Fruit fly (Drosophila melanogaster) whole organism, embryonic: ENCODE data around the gene BtbVII.

ENCODE experiments used
- Abd-B ChIP-seq: fragments of 200-800 bp; sonication (Bioruptor generic); optimal IDR thresholded peaks from 2 replicates; lab custom pipeline; 2018; ENCODE audit warnings: missing biosample characterization, mild to moderate bottlenecking, missing genetic modification characterization, moderate library complexity
- Atf-2 ChIP-seq: fragments of 200-800 bp; sonication (Bioruptor generic); optimal IDR thresholded peaks from 2 replicates; lab custom pipeline; 2016; ENCODE audit warnings: missing biosample characterization, missing genetic modification characterization
- CG10431 ChIP-seq: fragments of 200-800 bp; sonication (Bioruptor generic); optimal IDR thresholded peaks from 3 replicates; lab custom pipeline; 2018; ENCODE audit warnings: missing biosample characterization, mild to moderate bottlenecking, missing genetic modification characterization
- CG10959 ChIP-seq: fragments of 200-800 bp; sonication (Bioruptor generic); IDR thresholded peaks from 2 replicates; pipeline ENCODE4 v1.3.6; 2022; ENCODE audit warnings: missing biosample characterization, missing genetic modification characterization
- CG10979 ChIP-seq: fragments of 200-800 bp; sonication (Bioruptor generic); optimal IDR thresholded peaks from 2 replicates; lab custom pipeline; 2018; ENCODE audit warnings: missing biosample characterization, mild to moderate bottlenecking, missing genetic modification characterization, moderate library complexity
- CG11247 ChIP-seq: fragments of 200-800 bp; sonication (Bioruptor generic); IDR thresholded peaks from 2 replicates; pipeline ENCODE4 v1.3.6; 2022; ENCODE audit warnings: missing biosample characterization, missing genetic modification characterization
- CG11398 ChIP-seq: fragments of 200-800 bp; sonication (Bioruptor generic); optimal IDR thresholded peaks from 2 replicates; lab custom pipeline; 2016; ENCODE audit warnings: missing biosample characterization, missing genetic modification characterization
- CG11696 ChIP-seq: fragments of 200-800 bp; sonication (Bioruptor generic); IDR thresholded peaks from 2 replicates; pipeline ENCODE4 v1.3.6; 2022; ENCODE audit warnings: missing biosample characterization, missing genetic modification characterization
- CG12219 ChIP-seq: fragments of 200-800 bp; sonication (Bioruptor generic); optimal IDR thresholded peaks from 3 replicates; lab custom pipeline; 2018; ENCODE audit warnings: missing biosample characterization, mild to moderate bottlenecking, missing genetic modification characterization
- CG12769 ChIP-seq: fragments of 200-800 bp; sonication (Bioruptor generic); optimal IDR thresholded peaks from 2 replicates; lab custom pipeline; 2019; ENCODE audit warnings: missing biosample characterization, mild to moderate bottlenecking, missing genetic modification characterization, moderate library complexity
- CG14965 ChIP-seq: fragments of 200-800 bp; sonication (Bioruptor generic); optimal IDR thresholded peaks from 2 replicates; lab custom pipeline; 2016; ENCODE audit warnings: missing biosample characterization, missing genetic modification characterization, borderline replicate concordance
- CG17912 ChIP-seq: fragments of 200-800 bp; sonication (Bioruptor generic); optimal IDR thresholded peaks from 2 replicates; lab custom pipeline; 2018; ENCODE audit warnings: missing biosample characterization, mild to moderate bottlenecking, missing genetic modification characterization
- CG1832 ChIP-seq: fragments of 200-800 bp; sonication (Bioruptor generic); optimal IDR thresholded peaks from 2 replicates; lab custom pipeline; 2017; ENCODE audit warnings: missing biosample characterization, mild to moderate bottlenecking, missing genetic modification characterization, inconsistent platforms
- CG3163 ChIP-seq: fragments of 200-800 bp; sonication (Bioruptor generic); optimal IDR thresholded peaks from 3 replicates; lab custom pipeline; 2016; ENCODE audit warnings: missing biosample characterization, missing genetic modification characterization
- CG3281 ChIP-seq: fragments of 200-800 bp; sonication (Bioruptor generic); optimal IDR thresholded peaks from 3 replicates; lab custom pipeline; 2017; ENCODE audit warnings: missing biosample characterization, mild to moderate bottlenecking, missing genetic modification characterization
- CG34224 ChIP-seq: fragments of 200-800 bp; sonication (Bioruptor generic); IDR thresholded peaks from 3 replicates; pipeline ENCODE4 v1.3.6; 2022; ENCODE audit warnings: missing biosample characterization, missing genetic modification characterization; ENCODE audit not compliant: partially characterized antibody
- CG3726 ChIP-seq: fragments of 200-800 bp; sonication (Bioruptor generic); IDR thresholded peaks from 3 replicates; pipeline ENCODE4, ENCODE4 v1.3.6; 2022; ENCODE audit warnings: missing biosample characterization, missing genetic modification characterization
- CG4360 ChIP-seq: fragments of 200-800 bp; sonication (Bioruptor generic); IDR thresholded peaks from 2 replicates; pipeline ENCODE4 v1.3.6; 2022; ENCODE audit warnings: missing biosample characterization, missing genetic modification characterization
- CG5953 ChIP-seq: fragments of 200-800 bp; sonication (Bioruptor generic); IDR thresholded peaks from 2 replicates; pipeline ENCODE4 v1.3.6; 2022; ENCODE audit warnings: missing biosample characterization, missing genetic modification characterization
- CG6254 ChIP-seq: fragments of 200-800 bp; sonication (Bioruptor generic); optimal IDR thresholded peaks from 3 replicates; lab custom pipeline; 2017; ENCODE audit warnings: mild to moderate bottlenecking, missing biosample characterization, missing genetic modification reagents, missing genetic modification characterization
- CG9437 ChIP-seq: fragments of 200-800 bp; sonication (Bioruptor generic); optimal IDR thresholded peaks from 2 replicates; lab custom pipeline; 2018; ENCODE audit warnings: missing biosample characterization, mild to moderate bottlenecking, missing genetic modification characterization
- CG9876 ChIP-seq: fragments of 200-800 bp; sonication (Bioruptor generic); optimal IDR thresholded peaks from 2 replicates; lab custom pipeline; 2016; ENCODE audit warnings: missing biosample characterization, missing genetic modification characterization
- CoRest ChIP-seq: fragments of 200-800 bp; sonication (Bioruptor generic); optimal IDR thresholded peaks from 3 replicates; lab custom pipeline; 2018; ENCODE audit warnings: missing biosample characterization, mild to moderate bottlenecking, missing genetic modification characterization, moderate library complexity
- Dfd ChIP-seq, 2 experiments: fragments of >200 bp; optimal IDR thresholded peaks; 2 replicates each; lab custom pipeline; 2017; ENCODE audit warnings: missing biosample characterization in 2 of 2, missing genetic modification characterization in 2 of 2
- Dll ChIP-seq: fragments of 200-800 bp; sonication (Bioruptor generic); IDR thresholded peaks from 4 replicates; pipeline ENCODE4 v1.3.6; 2022; ENCODE audit warnings: missing biosample characterization, missing genetic modification characterization; ENCODE audit not compliant: partially characterized antibody
- HLH54F ChIP-seq: fragments of 200-800 bp; sonication (Bioruptor generic); optimal IDR thresholded peaks from 3 replicates; lab custom pipeline; 2016; ENCODE audit warnings: missing biosample characterization, missing genetic modification characterization
- Hmr ChIP-seq: fragments of 200-800 bp; sonication (Bioruptor generic); optimal IDR thresholded peaks from 3 replicates; lab custom pipeline; 2017; ENCODE audit warnings: mild to moderate bottlenecking, missing biosample characterization, missing genetic modification reagents, missing genetic modification characterization
- Mad ChIP-seq: fragments of 200-800 bp; sonication (Bioruptor generic); optimal IDR thresholded peaks from 2 replicates; lab custom pipeline; 2016; ENCODE audit warnings: missing biosample characterization, missing genetic modification characterization
- Mes4 ChIP-seq: fragments of 200-800 bp; sonication (Bioruptor generic); optimal IDR thresholded peaks from 2 replicates; lab custom pipeline; 2016; ENCODE audit warnings: missing biosample characterization, missing genetic modification characterization
- Nf-YC ChIP-seq: fragments of 200-800 bp; optimal IDR thresholded peaks from 3 replicates; lab custom pipeline; 2019; ENCODE audit warnings: missing biosample characterization, mild to moderate bottlenecking, missing genetic modification characterization, moderate library complexity
- Optix ChIP-seq: fragments of 200-800 bp; sonication (Bioruptor generic); IDR thresholded peaks from 3 replicates; pipeline ENCODE4 v1.3.6; 2022; ENCODE audit warnings: missing biosample characterization, missing genetic modification characterization
- Sin3A ChIP-seq: fragments of >200 bp; optimal IDR thresholded peaks from 2 replicates; lab custom pipeline; 2018
- Six4 ChIP-seq: fragments of 200-800 bp; sonication (Bioruptor generic); optimal IDR thresholded peaks from 2 replicates; lab custom pipeline; 2016; ENCODE audit warnings: missing biosample characterization, missing genetic modification characterization
- Vsx1 ChIP-seq: fragments of 200-800 bp; sonication (Bioruptor generic); optimal IDR thresholded peaks from 2 replicates; lab custom pipeline; 2017; ENCODE audit warnings: missing biosample characterization, mild to moderate bottlenecking, missing genetic modification characterization, missing genetic modification reagents
- ac ChIP-seq: fragments of 200-800 bp; sonication (Bioruptor generic); optimal IDR thresholded peaks from 3 replicates; lab custom pipeline; 2017; ENCODE audit warnings: missing biosample characterization, mild to moderate bottlenecking, missing genetic modification characterization
- crol ChIP-seq: fragments of 200-800 bp; sonication (Bioruptor generic); IDR thresholded peaks from 2 replicates; pipeline ENCODE4 v1.3.6; 2022; ENCODE audit warnings: missing biosample characterization, missing genetic modification characterization
- ewg ChIP-seq: fragments of 200-800 bp; sonication (Bioruptor generic); optimal IDR thresholded peaks from 3 replicates; lab custom pipeline; 2017; ENCODE audit warnings: mild to moderate bottlenecking, missing biosample characterization, missing genetic modification reagents, missing genetic modification characterization
- grau ChIP-seq: fragments of 200-800 bp; optimal IDR thresholded peaks from 3 replicates; lab custom pipeline; 2019; ENCODE audit warnings: missing biosample characterization, mild to moderate bottlenecking, missing genetic modification characterization, moderate library complexity
- grn ChIP-seq: fragments of 200-800 bp; sonication (Bioruptor generic); optimal IDR thresholded peaks from 3 replicates; lab custom pipeline; 2017; ENCODE audit warnings: missing biosample characterization, missing genetic modification characterization
- jigr1 ChIP-seq: fragments of 200-800 bp; sonication (Bioruptor generic); IDR thresholded peaks from 3 replicates; pipeline ENCODE4 v1.3.6; 2022; ENCODE audit warnings: missing biosample characterization, missing genetic modification characterization
- mam ChIP-seq: fragments of 200-800 bp; sonication (Bioruptor generic); optimal IDR thresholded peaks from 3 replicates; lab custom pipeline; 2016; ENCODE audit warnings: missing biosample characterization, missing genetic modification characterization
- oc ChIP-seq: fragments of 200-800 bp; sonication (Bioruptor generic); optimal IDR thresholded peaks from 2 replicates; lab custom pipeline; 2018; ENCODE audit warnings: missing biosample characterization, mild to moderate bottlenecking, missing genetic modification characterization, moderate library complexity
- pb ChIP-seq: fragments of 200-800 bp; sonication (Bioruptor generic); optimal IDR thresholded peaks from 3 replicates; lab custom pipeline; 2016; ENCODE audit warnings: missing biosample characterization, missing genetic modification characterization
- run ChIP-seq: fragments of 200-800 bp; sonication (Bioruptor generic); optimal IDR thresholded peaks from 3 replicates; lab custom pipeline; 2018; ENCODE audit warnings: missing biosample characterization, mild to moderate bottlenecking, missing genetic modification characterization
- sens ChIP-seq: fragments of 200-800 bp; sonication (Bioruptor generic); peaks from one replicate; lab custom pipeline; 2016; ENCODE audit warnings: missing biosample characterization, missing genetic modification characterization
- sim ChIP-seq: fragments of 200-800 bp; sonication (Bioruptor generic); IDR thresholded peaks from 2 replicates; pipeline ENCODE4 v1.3.6; 2022; ENCODE audit warnings: missing biosample characterization, missing genetic modification characterization
- sqz ChIP-seq: fragments of 200-800 bp; sonication (Bioruptor generic); optimal IDR thresholded peaks from 3 replicates; lab custom pipeline; 2018; ENCODE audit warnings: missing biosample characterization, mild to moderate bottlenecking, missing genetic modification characterization
- sr ChIP-seq: fragments of 200-800 bp; sonication (Bioruptor generic); IDR thresholded peaks from 3 replicates; pipeline ENCODE4 v1.3.6; 2022; ENCODE audit warnings: missing biosample characterization, missing genetic modification characterization
- ssp ChIP-seq: fragments of 200-800 bp; sonication (Bioruptor generic); IDR thresholded peaks from 2 replicates; pipeline ENCODE4 v1.3.6; 2022; ENCODE audit warnings: missing biosample characterization, missing genetic modification characterization
- tin ChIP-seq: fragments of 200-800 bp; sonication (Bioruptor generic); optimal IDR thresholded peaks from 3 replicates; lab custom pipeline; 2016; ENCODE audit warnings: missing biosample characterization, missing genetic modification characterization
- vnd ChIP-seq: fragments of 200-800 bp; sonication (Bioruptor generic); IDR thresholded peaks from 3 replicates; pipeline ENCODE4 v1.3.6; 2022; ENCODE audit warnings: missing biosample characterization, missing genetic modification characterization; ENCODE audit not compliant: partially characterized antibody

The BtbVII gene

dm6 chr3L:3178530-3179096 lies 30.2 kb downstream of the BtbVII start, which contains the start of the genes MnM and Girdin (continued):
- TF ChIP-seq CG12769 (tag; lab: Kevin White, UChicago) (peak; percentile 80), Mes4 (GFP tag; lab: Kevin White, UChicago) (peak; percentile 50), pb (peak; percentile 53), CG4360 (GFP tag; lab: Robert Waterston, UW) (no peak), mam (GFP tag; lab: Kevin White, UChicago) (peak; percentile 74), Mad (GFP tag; lab: Kevin White, UChicago) (peak; percentile 67), HLH54F (GFP tag; lab: Kevin White, UChicago) (peak; percentile 87), CG14965 (GFP tag; lab: Kevin White, UChicago) (peak; percentile 38), CG11398 (GFP tag; lab: Kevin White, UChicago) (no peak), ac (no peak), CG11247 (GFP tag; lab: Robert Waterston, UW) (peak; percentile 34; the same call in 1 of the 2 replicates), Nf-YC (tag; lab: Kevin White, UChicago) (no peak), CG12219 (GFP tag; lab: Kevin White, UChicago) (no peak), Dll (GFP tag; lab: Robert Waterston, UW) (peak; percentile 93), CG34224 (GFP tag; lab: Robert Waterston, UW) (peak; percentile 74; the same call in 2 of the 3 replicates), CG11696 (GFP tag; lab: Robert Waterston, UW) (no peak), CG10979 (peak; percentile 36), tin (GFP tag; lab: Kevin White, UChicago) (peak; percentile 69), crol (GFP tag; lab: Robert Waterston, UW) (no peak), Dfd (GFP tag; optimal IDR thresholded peaks at IDR 0.05; lab: Kevin White, UChicago) (no peak), sqz (GFP tag; lab: Kevin White, UChicago) (no peak), Six4 (GFP tag; lab: Kevin White, UChicago) (peak; percentile 19), jigr1 (GFP tag; lab: Robert Waterston, UW) (no peak), sim (GFP tag; lab: Robert Waterston, UW) (no peak), vnd (GFP tag; lab: Robert Waterston, UW) (peak; percentile 86), Sin3A (lab: Kevin White, UChicago) (peak; percentile 99), grn (GFP tag; lab: Kevin White, UChicago) (no peak), CG9437 (GFP tag; lab: Kevin White, UChicago) (no peak), CG3281 (no peak), CG1832 (GFP tag; lab: Kevin White, UChicago) (no peak), CG17912 (GFP tag; lab: Kevin White, UChicago) (no peak), Vsx1 (GFP tag; lab: Kevin White, UChicago) (no peak), Abd-B (GFP tag; lab: Kevin White, UChicago) (peak; percentile 75), ewg (GFP tag; lab: Kevin White, UChicago) (peak; percentile 10), oc (tag; lab: Kevin White, UChicago) (no peak), ssp (peak; percentile 66), CG9876 (peak; percentile 60), CG6254 (no peak), Hmr (GFP tag; lab: Kevin White, UChicago) (peak; percentile 59), CG10431 (GFP tag; lab: Kevin White, UChicago) (no peak), CG5953 (GFP tag; lab: Robert Waterston, UW) (no peak), run (tag; lab: Kevin White, UChicago) (no peak), CG10959 (GFP tag; lab: Robert Waterston, UW) (no peak), Atf-2 (GFP tag; lab: Kevin White, UChicago) (peak; percentile 70), Optix (no peak), CoRest (peak; percentile 81), grau (tag; lab: Kevin White, UChicago) (peak; percentile 74), CG3726 (no peak), sens (GFP tag; lab: Kevin White, UChicago) (peak; percentile 71), CG3163 (peak; percentile 77), sr (GFP tag; lab: Robert Waterston, UW) (no peak)
